Fruit fly (Drosophila melanogaster) whole organism, embryonic: ENCODE data around the gene clumsy.

ENCODE experiments used
- ATbp ChIP-seq: fragments of 200-800 bp; sonication (Bioruptor generic); optimal IDR thresholded peaks from 2 replicates; lab custom pipeline; 2017; ENCODE audit warnings: missing biosample characterization, mild to moderate bottlenecking, missing genetic modification characterization, missing genetic modification reagents
- Asciz ChIP-seq: fragments of 200-800 bp; sonication (Bioruptor generic); optimal IDR thresholded peaks from 2 replicates; lab custom pipeline; 2017; ENCODE audit warnings: missing biosample characterization, mild to moderate bottlenecking, missing genetic modification characterization, missing genetic modification reagents
- Awh ChIP-seq: fragments of 200-800 bp; sonication (Bioruptor generic); IDR thresholded peaks from 2 replicates; pipeline ENCODE4, ENCODE4 v1.3.6; 2022; ENCODE audit warnings: missing biosample characterization, missing genetic modification characterization
- Blimp-1 ChIP-seq: fragments of 200-800 bp; sonication (Bioruptor generic); optimal IDR thresholded peaks from 3 replicates; lab custom pipeline; 2018; ENCODE audit warnings: missing biosample characterization, missing genetic modification characterization, mild to moderate bottlenecking, moderate library complexity, missing genetic modification reagents
- CG10366 ChIP-seq: fragments of 200-800 bp; sonication (Bioruptor generic); IDR thresholded peaks from 2 replicates; pipeline ENCODE4 v1.3.6; 2022; ENCODE audit warnings: missing biosample characterization, missing genetic modification characterization
- CG12659 ChIP-seq: fragments of 200-800 bp; sonication (Bioruptor generic); optimal IDR thresholded peaks from 3 replicates; lab custom pipeline; 2017; ENCODE audit warnings: mild to moderate bottlenecking, missing biosample characterization, missing genetic modification reagents, missing genetic modification characterization
- CG12769 ChIP-seq: fragments of 200-800 bp; sonication (Bioruptor generic); optimal IDR thresholded peaks from 2 replicates; lab custom pipeline; 2019; ENCODE audit warnings: missing biosample characterization, mild to moderate bottlenecking, missing genetic modification characterization, moderate library complexity
- CG12942 ChIP-seq: fragments of 200-800 bp; sonication (Bioruptor generic); optimal IDR thresholded peaks from 3 replicates; lab custom pipeline; 2016; ENCODE audit warnings: missing biosample characterization, missing genetic modification characterization
- CG14441 ChIP-seq: fragments of 200-800 bp; sonication (Bioruptor generic); IDR thresholded peaks from 2 replicates; pipeline ENCODE4 v1.3.6; 2022; ENCODE audit warnings: missing biosample characterization, missing genetic modification characterization
- CG15479 ChIP-seq: fragments of 200-800 bp; sonication (Bioruptor generic); optimal IDR thresholded peaks from 3 replicates; lab custom pipeline; 2019; ENCODE audit warnings: missing biosample characterization, mild to moderate bottlenecking, missing genetic modification characterization, moderate library complexity
- CG17385 ChIP-seq: fragments of 200-800 bp; sonication (Bioruptor generic); optimal IDR thresholded peaks from 3 replicates; lab custom pipeline; 2018; ENCODE audit warnings: missing biosample characterization, mild to moderate bottlenecking, missing genetic modification characterization
- CG17829 ChIP-seq: fragments of 200-800 bp; optimal IDR thresholded peaks from 2 replicates; lab custom pipeline; 2019; ENCODE audit warnings: missing biosample characterization, mild to moderate bottlenecking, missing genetic modification characterization, moderate library complexity
- CG2129 ChIP-seq: fragments of 200-800 bp; sonication (Bioruptor generic); IDR thresholded peaks from 2 replicates; pipeline ENCODE4 v1.3.6; 2022; ENCODE audit warnings: missing biosample characterization, missing genetic modification characterization; ENCODE audit not compliant: partially characterized antibody
- CG2199 ChIP-seq: fragments of 200-800 bp; sonication (Bioruptor generic); IDR thresholded peaks from 3 replicates; pipeline ENCODE4 v1.3.6; 2022; ENCODE audit warnings: missing biosample characterization, missing genetic modification characterization
- CG4854 ChIP-seq: fragments of 200-800 bp; sonication (Bioruptor generic); optimal IDR thresholded peaks from 2 replicates; lab custom pipeline; 2016; ENCODE audit warnings: missing biosample characterization, missing genetic modification characterization, inconsistent platforms
- CG6254 ChIP-seq: fragments of 200-800 bp; sonication (Bioruptor generic); optimal IDR thresholded peaks from 3 replicates; lab custom pipeline; 2017; ENCODE audit warnings: mild to moderate bottlenecking, missing biosample characterization, missing genetic modification reagents, missing genetic modification characterization
- CG7839 ChIP-seq: fragments of 200-800 bp; sonication (Bioruptor generic); optimal IDR thresholded peaks from 3 replicates; lab custom pipeline; 2018; ENCODE audit warnings: missing biosample characterization, mild to moderate bottlenecking, missing genetic modification characterization, moderate library complexity
- CG8281 ChIP-seq: fragments of 200-800 bp; sonication (Bioruptor generic); optimal IDR thresholded peaks from 2 replicates; lab custom pipeline; 2018; ENCODE audit warnings: missing biosample characterization, mild to moderate bottlenecking, missing genetic modification characterization, moderate library complexity
- CG9876 ChIP-seq: fragments of 200-800 bp; sonication (Bioruptor generic); optimal IDR thresholded peaks from 2 replicates; lab custom pipeline; 2016; ENCODE audit warnings: missing biosample characterization, missing genetic modification characterization
- ERR ChIP-seq: fragments of 200-800 bp; sonication (Bioruptor generic); optimal IDR thresholded peaks from 2 replicates; lab custom pipeline; 2016; ENCODE audit warnings: missing biosample characterization, missing genetic modification characterization
- Nf-YA ChIP-seq: fragments of 200-800 bp; sonication (Bioruptor generic); IDR thresholded peaks from 2 replicates; pipeline ENCODE4 v1.3.6; 2022; ENCODE audit warnings: missing biosample characterization, missing genetic modification characterization
- Oli ChIP-seq: fragments of 200-800 bp; sonication (Bioruptor generic); optimal IDR thresholded peaks from 2 replicates; lab custom pipeline; 2018; ENCODE audit warnings: missing biosample characterization, mild to moderate bottlenecking, missing genetic modification characterization, moderate library complexity
- Spps ChIP-seq: fragments of 200-800 bp; sonication (Bioruptor generic); optimal IDR thresholded peaks from 2 replicates; lab custom pipeline; 2018; ENCODE audit warnings: missing biosample characterization, mild to moderate bottlenecking, missing genetic modification characterization
- Ssrp ChIP-seq: fragments of 200-800 bp; sonication (Bioruptor generic); optimal IDR thresholded peaks from 2 replicates; lab custom pipeline; 2018; ENCODE audit warnings: missing biosample characterization, mild to moderate bottlenecking, missing genetic modification characterization, moderate library complexity
- Xbp1 ChIP-seq: fragments of 200-800 bp; sonication (Bioruptor generic); optimal IDR thresholded peaks from 3 replicates; lab custom pipeline; 2016; ENCODE audit warnings: missing biosample characterization, mild to moderate bottlenecking, missing genetic modification characterization
- al ChIP-seq: fragments of 200-800 bp; sonication (Bioruptor generic); IDR thresholded peaks from 2 replicates; pipeline ENCODE4 v1.3.6; 2022; ENCODE audit warnings: missing biosample characterization, missing genetic modification characterization
- ash1 ChIP-seq: fragments of 200-800 bp; sonication (Bioruptor generic); optimal IDR thresholded peaks from 2 replicates; lab custom pipeline; 2018; ENCODE audit warnings: missing biosample characterization, mild to moderate bottlenecking, missing genetic modification characterization
- ato ChIP-seq: fragments of 200-800 bp; sonication (Bioruptor generic); IDR thresholded peaks from 2 replicates; pipeline ENCODE4 v1.3.6; 2022; ENCODE audit warnings: missing biosample characterization, missing genetic modification characterization; ENCODE audit not compliant: partially characterized antibody
- bbx ChIP-seq: fragments of 200-800 bp; sonication (Bioruptor generic); IDR thresholded peaks from 2 replicates; pipeline ENCODE4 v1.3.6; 2022; ENCODE audit warnings: missing biosample characterization, missing genetic modification characterization; ENCODE audit not compliant: partially characterized antibody
- chinmo ChIP-seq: fragments of 200-800 bp; sonication (Bioruptor generic); IDR thresholded peaks from 4 replicates; pipeline ENCODE4 v1.3.6; 2022; ENCODE audit warnings: missing biosample characterization, missing genetic modification characterization; ENCODE audit not compliant: partially characterized antibody
- crp ChIP-seq, 2 experiments: fragments of 200-800 bp; sonication (Bioruptor generic); optimal IDR thresholded peaks; 2 replicates in 1 of 2; 3 replicates in 1 of 2; lab custom pipeline; 2017; ENCODE audit warnings: missing biosample characterization in 2 of 2, missing genetic modification characterization in 2 of 2, mild to moderate bottlenecking in 1 of 2, moderate library complexity in 1 of 2
- fd102C ChIP-seq: fragments of 200-800 bp; sonication (Bioruptor generic); optimal IDR thresholded peaks from 2 replicates; lab custom pipeline; 2018; ENCODE audit warnings: missing biosample characterization, mild to moderate bottlenecking, missing genetic modification characterization, moderate library complexity
- fd3F ChIP-seq: fragments of 200-800 bp; sonication (Bioruptor generic); optimal IDR thresholded peaks from 2 replicates; lab custom pipeline; 2018; ENCODE audit warnings: missing biosample characterization, mild to moderate bottlenecking, missing genetic modification characterization, moderate library complexity
- fd96Cb ChIP-seq: fragments of 200-800 bp; sonication (Bioruptor generic); optimal IDR thresholded peaks from 2 replicates; lab custom pipeline; 2018; ENCODE audit warnings: missing biosample characterization, mild to moderate bottlenecking, missing genetic modification characterization, moderate library complexity
- ftz-f1 ChIP-seq: fragments of 200-800 bp; sonication (Bioruptor generic); optimal IDR thresholded peaks from 2 replicates; lab custom pipeline; 2016; ENCODE audit warnings: missing biosample characterization, missing genetic modification characterization
- gem ChIP-seq: fragments of 200-800 bp; sonication (Bioruptor generic); optimal IDR thresholded peaks from 2 replicates; lab custom pipeline; 2019; ENCODE audit warnings: missing biosample characterization, mild to moderate bottlenecking, missing genetic modification characterization, moderate library complexity
- ham ChIP-seq: fragments of 200-800 bp; sonication (Bioruptor generic); IDR thresholded peaks from 2 replicates; pipeline ENCODE4 v1.3.6; 2022; ENCODE audit warnings: missing biosample characterization, missing genetic modification characterization
- hb ChIP-seq: fragments of 200-800 bp; sonication (Bioruptor generic); IDR thresholded peaks from 3 replicates; pipeline ENCODE4 v1.3.6; 2022; ENCODE audit warnings: missing biosample characterization, missing genetic modification characterization; ENCODE audit not compliant: partially characterized antibody
- insv ChIP-seq, 2 experiments: fragments of 200-800 bp; sonication (Bioruptor generic); optimal IDR thresholded peaks; 3 replicates each; lab custom pipeline; 2016 to 2018; ENCODE audit warnings: missing biosample characterization in 2 of 2, missing genetic modification characterization in 2 of 2
- lilli ChIP-seq: fragments of 200-800 bp; sonication (Bioruptor generic); optimal IDR thresholded peaks from 3 replicates; lab custom pipeline; 2016; ENCODE audit warnings: missing biosample characterization, missing genetic modification characterization
- nerfin-1 ChIP-seq: fragments of 200-800 bp; sonication (Bioruptor generic); optimal IDR thresholded peaks from 3 replicates; lab custom pipeline; 2019; ENCODE audit warnings: missing biosample characterization, mild to moderate bottlenecking, missing genetic modification characterization, moderate library complexity
- nmo ChIP-seq: fragments of 200-800 bp; sonication (Bioruptor generic); optimal IDR thresholded peaks from 2 replicates; lab custom pipeline; 2018; ENCODE audit warnings: missing biosample characterization, mild to moderate bottlenecking, missing genetic modification characterization, moderate library complexity
- otp ChIP-seq: fragments of 200-800 bp; sonication (Bioruptor generic); IDR thresholded peaks from 3 replicates; pipeline ENCODE4, ENCODE4 v1.3.6; 2022; ENCODE audit warnings: missing biosample characterization, missing genetic modification characterization
- pan ChIP-seq, 4 experiments: fragments of >200 bp in 3 of 4; fragments of 200-800 bp in 1 of 4; sonication (Bioruptor generic) in 1 of 4; optimal IDR thresholded peaks in 3 of 4; IDR thresholded peaks in 1 of 4; 2 replicates each; pipeline versions ENCODE4 v1.3.6 to Lab custom; 2017 to 2022; ENCODE audit warnings: missing biosample characterization in 2 of 4, missing genetic modification characterization in 2 of 4, mixed read lengths in 1 of 4
- ranshi ChIP-seq: fragments of 200-800 bp; sonication (Bioruptor generic); IDR thresholded peaks from 2 replicates; pipeline ENCODE4 v1.3.6; 2022; ENCODE audit warnings: missing biosample characterization, missing genetic modification characterization
- ro ChIP-seq: fragments of 200-800 bp; sonication (Bioruptor generic); IDR thresholded peaks from 2 replicates; pipeline ENCODE4 v1.3.6; 2022; ENCODE audit warnings: missing biosample characterization, missing genetic modification characterization
- shn ChIP-seq: fragments of 200-800 bp; sonication (Bioruptor generic); optimal IDR thresholded peaks from 3 replicates; lab custom pipeline; 2016; ENCODE audit warnings: missing biosample characterization, missing genetic modification characterization
- sr ChIP-seq: fragments of 200-800 bp; sonication (Bioruptor generic); IDR thresholded peaks from 3 replicates; pipeline ENCODE4 v1.3.6; 2022; ENCODE audit warnings: missing biosample characterization, missing genetic modification characterization
- tx ChIP-seq: fragments of 200-800 bp; sonication (Bioruptor generic); optimal IDR thresholded peaks from 2 replicates; lab custom pipeline; 2016; ENCODE audit warnings: missing biosample characterization, missing genetic modification characterization

clumsy gene

dm6 chr2L:21198633-21199264 lies 7.5 kb upstream of the clumsy start, which contains the start of gene Ret (continued):
- TF ChIP-seq ash1 (GFP tag; lab: Kevin White, UChicago), result no peak
- TF ChIP-seq CG9876 (GFP tag; lab: Kevin White, UChicago), result no peak
- no peak for TF ChIP-seq otp (GFP tag; lab: Robert Waterston, UW)
- no peak for TF ChIP-seq sr (GFP tag; lab: Robert Waterston, UW)
- TF ChIP-seq CG17829 (tag; lab: Kevin White, UChicago), result no peak
- TF ChIP-seq Asciz (GFP tag; lab: Kevin White, UChicago), result peak; percentile 6
- peak; percentile 37; the same call in 1 of the 3 replicates for TF ChIP-seq CG2199 (GFP tag; lab: Robert Waterston, UW)
- no peak for TF ChIP-seq fd102C (GFP tag; lab: Kevin White, UChicago)
- TF ChIP-seq nmo (GFP tag; lab: Kevin White, UChicago), result no peak
- TF ChIP-seq fd96Cb (tag; lab: Kevin White, UChicago), result no peak
- no peak for TF ChIP-seq bbx (GFP tag; lab: Robert Waterston, UW)
- peak; percentile 9 for TF ChIP-seq CG15479 (GFP tag; lab: Kevin White, UChicago)
- peak; percentile 14; the same call in 1 of the 2 replicates for TF ChIP-seq ato (GFP tag; lab: Robert Waterston, UW)
- TF ChIP-seq CG10366 (GFP tag; lab: Robert Waterston, UW), result no peak
- no peak for TF ChIP-seq CG6254
- TF ChIP-seq gem (tag; lab: Kevin White, UChicago), result no peak
- no peak for TF ChIP-seq ro (GFP tag; lab: Robert Waterston, UW)
- TF ChIP-seq Awh (GFP tag; lab: Robert Waterston, UW), result no peak
- TF ChIP-seq Ssrp, result no peak
- TF ChIP-seq Spps, result no peak
- no peak for TF ChIP-seq ranshi
- no peak for TF ChIP-seq CG4854 (GFP tag; lab: Kevin White, UChicago)
- TF ChIP-seq CG12769 (tag; lab: Kevin White, UChicago), result no peak
- TF ChIP-seq CG12942, result no peak
- no peak for TF ChIP-seq CG14441 (GFP tag; lab: Robert Waterston, UW)
- TF ChIP-seq chinmo (GFP tag; lab: Robert Waterston, UW), result no peak
- no peak for TF ChIP-seq CG7839 (tag; lab: Kevin White, UChicago)
- TF ChIP-seq Nf-YA (GFP tag; lab: Robert Waterston, UW), result no peak
- no peak for TF ChIP-seq ftz-f1 (GFP tag; lab: Kevin White, UChicago)
- no peak for TF ChIP-seq pan (optimal IDR thresholded peaks at IDR 0.05; lab: Kevin White, UChicago)
- TF ChIP-seq pan (GFP tag; optimal IDR thresholded peaks at IDR 0.05 in 1 of 2, IDR thresholded peaks at IDR 0.05 in 1 of 2), result no peak
- TF ChIP-seq CG12659, result no peak
- no peak for TF ChIP-seq CG17385 (GFP tag; lab: Kevin White, UChicago)
- no peak for TF ChIP-seq ERR (GFP tag; lab: Kevin White, UChicago)
- TF ChIP-seq ATbp (GFP tag; lab: Kevin White, UChicago), result peak; percentile 50
- no peak for TF ChIP-seq CG2129 (GFP tag; lab: Robert Waterston, UW)
- TF ChIP-seq lilli (GFP tag; lab: Kevin White, UChicago), result no peak
- TF ChIP-seq hb (GFP tag; lab: Robert Waterston, UW), result no peak
- no peak for TF ChIP-seq ham (GFP tag; lab: Robert Waterston, UW)
- no peak for TF ChIP-seq al
- no peak for TF ChIP-seq Oli (tag; lab: Kevin White, UChicago)
- TF ChIP-seq nerfin-1, result peak; percentile 9
- peak; percentile 15 for TF ChIP-seq Blimp-1 (GFP tag; lab: Kevin White, UChicago)
- TF ChIP-seq insv (GFP tag; optimal IDR thresholded peaks at IDR 0.05; lab: Kevin White, UChicago), result no peak
- TF ChIP-seq fd3F (GFP tag; lab: Kevin White, UChicago), result no peak
- TF ChIP-seq CG8281 (tag; lab: Kevin White, UChicago), result no peak
- TF ChIP-seq shn, result no peak
- TF ChIP-seq Xbp1 (GFP tag; lab: Kevin White, UChicago), result no peak
- no peak for TF ChIP-seq crp (GFP tag; optimal IDR thresholded peaks at IDR 0.05; lab: Kevin White, UChicago)
- no peak for TF ChIP-seq tx
